Worm (Caenorhabditis elegans): ENCODE measurements around the gene F58B4.7.

The F58B4.7 gene

ce11 chrV:10923229-10923628 is at the start of gene F58B4.7:
TSS of gene F58B4.7 (minus strand) at chrV:10923329.
- TF ChIP-seq dmd-9 (GFP tag; IDR thresholded peaks at IDR 0.05) (no peak), aha-1 (tag) (peak; percentile 12)

DNA sequence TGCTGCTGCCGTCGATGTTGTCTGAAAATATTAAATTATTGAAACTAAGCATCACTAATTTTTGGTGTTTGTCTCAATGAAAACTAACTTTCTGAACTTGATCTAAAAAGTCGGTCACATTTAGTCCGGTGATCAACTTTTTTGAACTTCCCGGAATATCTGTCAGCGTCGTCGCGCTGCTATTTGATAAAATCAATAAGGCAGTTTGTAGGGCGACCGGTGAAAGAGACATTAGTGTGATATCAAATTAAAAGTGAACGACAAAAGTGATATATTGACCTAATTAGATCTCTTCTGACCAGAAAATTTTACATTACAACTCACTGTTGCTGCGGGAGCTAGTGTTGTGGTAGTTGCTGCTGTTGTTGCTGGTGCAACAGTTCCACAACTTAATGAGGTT is 47.8 kb upstream of the F58B4.7 start:
- TF ChIP-seq duxl-1 (tag; optimal IDR thresholded peaks at IDR 0.05; ENCODE audit: poor library complexity): no peak
- TF ChIP-seq mxl-2 (GFP tag; conservative IDR thresholded peaks at IDR 0.05): no peak
- TF ChIP-seq nhr-237 (tag; optimal IDR thresholded peaks at IDR 0.05): no peak
- TF ChIP-seq nhr-6 (tag; optimal IDR thresholded peaks at IDR 0.05): no peak
- TF ChIP-seq mes-2 (tag; optimal IDR thresholded peaks at IDR 0.05; ENCODE audit: poor library complexity, severe bottlenecking): no peak
- no peak for TF ChIP-seq php-3 (GFP tag; IDR thresholded peaks at IDR 0.05)
- TF ChIP-seq Y75B8A.6 (GFP tag; IDR thresholded peaks at IDR 0.05): no peak
- no peak for TF ChIP-seq ces-1 (GFP tag; optimal IDR thresholded peaks at IDR 0.05)
- TF ChIP-seq ceh-82 (tag; optimal IDR thresholded peaks at IDR 0.05): no peak
- TF ChIP-seq set-16 (GFP tag; IDR thresholded peaks at IDR 0.05): no peak
- TF ChIP-seq pha-4 (GFP tag; IDR thresholded peaks at IDR 0.05): no peak
- no peak for TF ChIP-seq pha-4 (tag; optimal IDR thresholded peaks at IDR 0.05)
- TF ChIP-seq aly-2 (tag; optimal IDR thresholded peaks at IDR 0.05): no peak
- no peak for TF ChIP-seq lir-3 (tag; optimal IDR thresholded peaks at IDR 0.05)

DNA sequence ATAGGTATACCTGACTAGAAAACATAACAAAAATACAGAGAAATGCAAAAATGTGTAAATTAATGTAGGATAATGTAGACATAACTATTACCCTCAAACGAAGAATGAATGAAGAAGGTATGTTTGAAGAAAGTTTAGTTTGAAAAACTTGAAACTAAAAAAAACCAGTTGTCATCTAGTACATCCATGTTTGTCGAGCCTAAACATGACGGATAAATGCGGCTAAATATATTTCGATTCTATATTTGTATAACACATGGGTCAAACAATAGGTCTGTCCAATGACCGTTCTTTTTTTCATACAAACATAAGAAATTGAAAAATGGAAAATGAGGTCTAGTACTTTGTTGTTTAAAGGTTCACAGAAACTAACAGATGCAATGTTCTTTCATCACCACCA is 46.9 kb upstream of the F58B4.7 start, which contains the start of gene F17C11.22:
TSS of gene F17C11.22 (minus strand) at position 101 of the 400 bp plus-strand sequence.
- TF ChIP-seq ZK337.2 (GFP tag; IDR thresholded peaks at IDR 0.05): no peak
- TF ChIP-seq snpc-4 (tag; optimal IDR thresholded peaks at IDR 0.05): no peak
- no peak for TF ChIP-seq snpc-1.2 (GFP tag; IDR thresholded peaks at IDR 0.05)

DNA sequence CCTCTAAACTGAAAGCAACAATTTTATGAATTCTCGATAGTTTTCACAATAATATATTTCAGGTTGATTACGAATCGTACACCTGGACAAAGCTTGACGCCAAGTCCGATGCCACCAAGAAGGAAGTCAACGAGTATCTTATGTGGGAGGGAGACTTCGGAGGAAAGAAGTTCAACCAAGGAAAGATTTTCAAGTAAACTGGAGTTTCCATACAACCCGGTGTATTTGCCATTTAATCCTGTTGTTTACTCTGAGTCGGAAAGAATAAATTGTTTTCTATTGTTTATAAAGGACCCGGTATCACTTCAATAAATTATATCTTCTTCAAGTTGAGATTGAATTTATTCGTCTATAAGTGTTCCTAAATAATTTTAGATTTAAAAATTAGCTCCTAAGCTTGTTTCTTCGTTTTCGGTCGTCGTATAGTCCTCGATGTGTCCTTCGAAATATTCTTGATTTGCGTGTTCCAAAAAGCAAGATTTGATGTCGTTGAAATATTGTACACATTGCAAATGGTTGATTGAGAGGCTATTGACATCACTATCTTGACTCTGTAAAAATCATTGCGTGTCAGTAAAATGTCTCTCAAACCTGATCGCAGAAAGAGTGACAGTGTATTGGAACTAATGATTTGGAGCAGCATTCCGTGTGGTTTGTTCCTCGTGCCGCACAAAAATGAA is 44.6 kb upstream of the F58B4.7 start:
- TF ChIP-seq unc-130 (GFP tag; optimal IDR thresholded peaks at IDR 0.05) (no peak), gei-8 (GFP tag; optimal IDR thresholded peaks at IDR 0.05) (peak; percentile 51), lsy-2 (tag; optimal IDR thresholded peaks at IDR 0.05) (no peak), F26F4.8 (GFP tag; conservative IDR thresholded peaks at IDR 0.05) (no peak), nhr-48 (tag; optimal IDR thresholded peaks at IDR 0.05) (peak; percentile 60), ceh-32 (tag; optimal IDR thresholded peaks at IDR 0.05; ENCODE audit: poor library complexity) (no peak), mep-1 (tag; optimal IDR thresholded peaks at IDR 0.05) (no peak), tra-1 (GFP tag; IDR thresholded peaks at IDR 0.05) (peak; percentile 89), unc-39 (tag; optimal IDR thresholded peaks at IDR 0.05) (no peak), snpc-1.2 (GFP tag; IDR thresholded peaks at IDR 0.05) (no peak), D1046.2 (GFP tag; IDR thresholded peaks at IDR 0.05) (no peak), F49E8.2 (tag; optimal IDR thresholded peaks at IDR 0.05; ENCODE audit: borderline replicate concordance) (peak; percentile 32), snpc-4 (tag; optimal IDR thresholded peaks at IDR 0.05) (no peak), R02D3.7 (tag; optimal IDR thresholded peaks at IDR 0.05) (no peak), F10B5.3 (tag; optimal IDR thresholded peaks at IDR 0.05) (no peak), ZK546.5 (tag; optimal IDR thresholded peaks at IDR 0.05) (no peak), nhr-77 (tag; optimal IDR thresholded peaks at IDR 0.05) (no peak), egl-27 (tag; optimal IDR thresholded peaks at IDR 0.05) (no peak), spr-1 (tag; optimal IDR thresholded peaks at IDR 0.05) (no peak), T20F7.1 (GFP tag; optimal IDR thresholded peaks at IDR 0.05) (peak; percentile 67), mxl-2 (GFP tag; conservative IDR thresholded peaks at IDR 0.05) (no peak), lin-29 (GFP tag; IDR thresholded peaks at IDR 0.05) (no peak), mes-2 (tag; optimal IDR thresholded peaks at IDR 0.05; ENCODE audit: poor library complexity, severe bottlenecking) (no peak), pqm-1 (tag; optimal IDR thresholded peaks at IDR 0.05) (no peak), hlh-11 (tag; optimal IDR thresholded peaks at IDR 0.05) (peak; percentile 74), hlh-30 (tag; optimal IDR thresholded peaks at IDR 0.05; ENCODE audit: insufficient read depth) (no peak), rbr-2 (tag; optimal IDR thresholded peaks at IDR 0.05) (no peak), skn-1 (tag; optimal IDR thresholded peaks at IDR 0.05) (no peak), nhr-6 (tag; optimal IDR thresholded peaks at IDR 0.05) (no peak), daf-19 (GFP tag; conservative IDR thresholded peaks at IDR 0.05) (no peak), hmg-1.1 (GFP tag; IDR thresholded peaks at IDR 0.05) (no peak), spr-3 (GFP tag; optimal IDR thresholded peaks at IDR 0.05) (no peak)
